Worm (Caenorhabditis elegans) whole organism, L4 larva: Measurements from ENCODE around the gene C06E1.9.

Experiments used
- F26F4.8 ChIP-seq: fragments of 200-800 bp; sonication (Bioruptor generic); conservative IDR thresholded peaks from 2 replicates; pipeline ENCODE4 v1.3.6; 2022; ENCODE audit warnings: missing genetic modification characterization, missing compliant biosample characterization
- ZK337.2 ChIP-seq: fragments of 200-800 bp; sonication (Bioruptor generic); IDR thresholded peaks from 2 replicates; pipeline ENCODE4 v1.3.6; 2022; ENCODE audit warnings: missing genetic modification reagents, missing genetic modification characterization, missing compliant biosample characterization
- lin-13 ChIP-seq: fragments of 150-350 bp; optimal IDR thresholded peaks from 2 replicates; lab custom pipeline; 2014; ENCODE audit warnings: missing biosample characterization, missing genetic modification reagents, missing genetic modification characterization
- nhr-237 ChIP-seq: sonication (generic microtip); optimal IDR thresholded peaks from 2 replicates; lab custom pipeline; 2017; ENCODE audit warnings: missing biosample characterization, missing genetic modification characterization
- rbr-2 ChIP-seq: sonication (generic microtip); optimal IDR thresholded peaks from 2 replicates; lab custom pipeline; 2016; ENCODE audit warnings: missing genotype, missing genetic modification characterization, missing compliant biosample characterization
- spr-3 ChIP-seq: fragments of 200-800 bp; sonication (Bioruptor generic); optimal IDR thresholded peaks from 2 replicates; lab custom pipeline; 2018; ENCODE audit warnings: mild to moderate bottlenecking, missing genetic modification characterization, missing compliant biosample characterization
- zag-1 ChIP-seq: fragments of 150-350 bp; optimal IDR thresholded peaks from 2 replicates; lab custom pipeline; 2014; ENCODE audit warnings: missing biosample characterization, missing genetic modification characterization
- ztf-11 ChIP-seq: fragments of 150-350 bp; optimal IDR thresholded peaks from 2 replicates; lab custom pipeline; 2014; ENCODE audit warnings: missing biosample characterization, missing genetic modification characterization
- ztf-7 ChIP-seq: fragments of 150-350 bp; optimal IDR thresholded peaks from 2 replicates; lab custom pipeline; 2014; ENCODE audit warnings: missing biosample characterization, missing genetic modification characterization

DNA sequence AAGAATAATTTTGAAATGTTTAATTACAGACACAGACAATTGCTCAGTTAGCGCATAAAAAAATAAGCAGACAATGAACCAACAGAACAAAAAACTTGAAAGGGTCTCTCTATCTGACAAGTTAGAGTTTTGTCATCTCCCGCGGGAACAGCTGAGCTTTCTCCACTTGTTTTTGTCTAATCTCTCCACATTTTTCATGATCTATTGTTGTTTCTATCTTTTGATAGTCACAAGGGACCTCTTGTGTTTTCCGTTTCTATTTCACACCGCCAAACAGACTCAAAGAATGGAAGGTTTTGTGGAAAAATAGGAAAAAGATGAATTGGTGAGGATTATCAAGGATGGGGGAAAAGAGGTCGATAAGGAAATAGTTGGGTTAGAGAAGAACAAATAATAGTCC, 27.2 kb upstream of the C06E1.9 start:
- no peak for TF ChIP-seq spr-3 (GFP tag; lab: Kevin White, UChicago)
- TF ChIP-seq zag-1 (tag; lab: Kevin White, UChicago) = no peak
- no peak for TF ChIP-seq F26F4.8 (GFP tag; lab: Robert Waterston, UW)
- no peak for TF ChIP-seq lin-13 (GFP tag; lab: Kevin White, UChicago)
- no peak for TF ChIP-seq nhr-237 (tag; lab: Kevin White, UChicago)
- TF ChIP-seq ztf-7 (tag; lab: Kevin White, UChicago) = no peak
- TF ChIP-seq ztf-11 = no peak
- peak; percentile 5 for TF ChIP-seq rbr-2 (tag; lab: Kevin White, UChicago)
- no peak for TF ChIP-seq ZK337.2
